Fruit fly (Drosophila melanogaster) whole organism, adult: ENCODE results near the gene Tgs1.

ENCODE experiments used
- CG7045 ChIP-seq: fragments of 200-800 bp; sonication (Bioruptor generic); optimal IDR thresholded peaks from 2 replicates; lab custom pipeline; 2017; ENCODE audit warnings: missing biosample characterization, mild to moderate bottlenecking, missing genetic modification characterization
- CG7101 ChIP-seq: fragments of 200-800 bp; sonication (Bioruptor generic); optimal IDR thresholded peaks from 2 replicates; lab custom pipeline; 2018; ENCODE audit warnings: missing biosample characterization, mild to moderate bottlenecking, missing genetic modification characterization, moderate library complexity
- bab1 ChIP-seq: fragments of 200-800 bp; sonication (Bioruptor generic); optimal IDR thresholded peaks from 3 replicates; lab custom pipeline; 2019; ENCODE audit warnings: missing biosample characterization, mild to moderate bottlenecking, missing genetic modification characterization, moderate library complexity
- pad ChIP-seq: fragments of 200-800 bp; sonication (Bioruptor generic); optimal IDR thresholded peaks from 3 replicates; lab custom pipeline; 2017; ENCODE audit warnings: missing biosample characterization, missing genetic modification characterization, mild to moderate bottlenecking, moderate library complexity, missing genetic modification reagents
- toe ChIP-seq: fragments of 200-800 bp; sonication (Bioruptor generic); optimal IDR thresholded peaks from 2 replicates; lab custom pipeline; 2016; ENCODE audit warnings: missing biosample characterization, missing genetic modification characterization

DNA sequence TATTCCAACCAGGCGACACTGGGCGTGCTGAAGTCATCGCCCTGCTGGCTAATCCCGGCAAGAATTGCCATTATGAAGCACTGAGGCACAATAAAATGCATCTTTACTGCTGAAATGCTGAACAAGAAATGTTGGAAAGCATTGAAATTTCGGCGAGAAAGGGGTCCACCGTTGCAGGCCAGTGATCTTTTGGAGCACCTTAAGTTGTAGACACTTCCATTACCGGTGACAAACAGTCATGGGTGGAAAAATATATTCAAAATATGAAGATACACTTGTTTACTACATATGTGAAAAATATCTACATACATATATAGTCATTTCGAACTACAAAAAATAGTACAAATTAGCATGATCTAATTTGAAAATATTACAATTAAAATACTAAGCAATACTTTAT, 47.4 kb downstream of the Tgs1 start, which contains the start of gene CG7126:
- TF ChIP-seq CG7101 (tag; lab: Kevin White, UChicago) (no peak), toe (no peak), CG7045 (GFP tag; lab: Kevin White, UChicago) (no peak), pad (GFP tag; lab: Kevin White, UChicago) (no peak), bab1 (GFP tag; lab: Kevin White, UChicago) (no peak)
